Fruit fly (Drosophila melanogaster) whole organism, embryonic: ENCODE results near the gene CG4267.

Source experiments
- Blimp-1 ChIP-seq: fragments of 200-800 bp; sonication (Bioruptor generic); optimal IDR thresholded peaks from 3 replicates; lab custom pipeline; 2018; ENCODE audit warnings: missing biosample characterization, missing genetic modification characterization, mild to moderate bottlenecking, moderate library complexity, missing genetic modification reagents
- BtbVII ChIP-seq: fragments of 200-800 bp; sonication (Bioruptor generic); optimal IDR thresholded peaks from 3 replicates; lab custom pipeline; 2017; ENCODE audit warnings: missing biosample characterization, mild to moderate bottlenecking, missing genetic modification characterization
- CG10147 ChIP-seq: fragments of 200-800 bp; sonication (Bioruptor generic); optimal IDR thresholded peaks from 2 replicates; lab custom pipeline; 2019; ENCODE audit warnings: missing biosample characterization, mild to moderate bottlenecking, missing genetic modification characterization, moderate library complexity
- CG10431 ChIP-seq: fragments of 200-800 bp; sonication (Bioruptor generic); optimal IDR thresholded peaks from 3 replicates; lab custom pipeline; 2018; ENCODE audit warnings: missing biosample characterization, mild to moderate bottlenecking, missing genetic modification characterization
- CG12744 ChIP-seq: fragments of 200-800 bp; sonication (Bioruptor generic); optimal IDR thresholded peaks from 2 replicates; lab custom pipeline; 2016; ENCODE audit warnings: missing biosample characterization, missing genetic modification characterization
- CG13775 ChIP-seq: fragments of 200-800 bp; sonication (Bioruptor generic); optimal IDR thresholded peaks from 3 replicates; lab custom pipeline; 2017; ENCODE audit warnings: missing biosample characterization, mild to moderate bottlenecking, missing genetic modification characterization
- CG15479 ChIP-seq: fragments of 200-800 bp; sonication (Bioruptor generic); optimal IDR thresholded peaks from 3 replicates; lab custom pipeline; 2019; ENCODE audit warnings: missing biosample characterization, mild to moderate bottlenecking, missing genetic modification characterization, moderate library complexity
- CG1647 ChIP-seq: fragments of 200-800 bp; sonication (Bioruptor generic); optimal IDR thresholded peaks from 3 replicates; lab custom pipeline; 2016; ENCODE audit warnings: missing biosample characterization, missing genetic modification characterization
- CG18764 ChIP-seq: fragments of 200-800 bp; sonication (Bioruptor generic); optimal IDR thresholded peaks from 3 replicates; lab custom pipeline; 2016; ENCODE audit warnings: missing biosample characterization, missing genetic modification characterization
- CG2199 ChIP-seq: fragments of 200-800 bp; sonication (Bioruptor generic); IDR thresholded peaks from 3 replicates; pipeline ENCODE4 v1.3.6; 2022; ENCODE audit warnings: missing biosample characterization, missing genetic modification characterization
- CG31365 ChIP-seq: fragments of 200-800 bp; sonication (Bioruptor generic); optimal IDR thresholded peaks from 2 replicates; lab custom pipeline; 2018; ENCODE audit warnings: missing biosample characterization, mild to moderate bottlenecking, missing genetic modification characterization
- CG3163 ChIP-seq: fragments of 200-800 bp; sonication (Bioruptor generic); optimal IDR thresholded peaks from 3 replicates; lab custom pipeline; 2016; ENCODE audit warnings: missing biosample characterization, missing genetic modification characterization
- CG34376 ChIP-seq: fragments of 200-800 bp; sonication (Bioruptor generic); optimal IDR thresholded peaks from 2 replicates; lab custom pipeline; 2018; ENCODE audit warnings: missing biosample characterization, mild to moderate bottlenecking, missing genetic modification characterization
- CG42726 ChIP-seq: fragments of 200-800 bp; sonication (Bioruptor generic); IDR thresholded peaks from 2 replicates; pipeline ENCODE4 v1.3.6; 2022; ENCODE audit warnings: missing biosample characterization, missing genetic modification characterization; ENCODE audit not compliant: partially characterized antibody
- CG4707 ChIP-seq: fragments of 200-800 bp; sonication (Bioruptor generic); optimal IDR thresholded peaks from 2 replicates; lab custom pipeline; 2018; ENCODE audit warnings: missing biosample characterization, mild to moderate bottlenecking, missing genetic modification characterization, moderate library complexity
- CG6654 ChIP-seq: fragments of 200-800 bp; sonication (Bioruptor generic); optimal IDR thresholded peaks from 2 replicates; lab custom pipeline; 2017; ENCODE audit warnings: missing biosample characterization, mild to moderate bottlenecking, missing genetic modification characterization
- CG7556 ChIP-seq: fragments of 200-800 bp; sonication (Bioruptor generic); optimal IDR thresholded peaks from 2 replicates; lab custom pipeline; 2017; ENCODE audit warnings: missing biosample characterization, mild to moderate bottlenecking, missing genetic modification characterization
- CG8290 ChIP-seq, 3 experiments: fragments of 200-800 bp; sonication (Bioruptor generic); optimal IDR thresholded peaks; 2 replicates each; lab custom pipeline; 2016 to 2019; ENCODE audit warnings: missing biosample characterization in 3 of 3, missing genetic modification characterization in 3 of 3, mild to moderate bottlenecking in 2 of 3, moderate library complexity in 1 of 3
- CG9215 ChIP-seq: fragments of 200-800 bp; sonication (Bioruptor generic); IDR thresholded peaks from 2 replicates; pipeline ENCODE4 v1.3.6; 2022; ENCODE audit warnings: missing biosample characterization, missing genetic modification characterization
- CG9932 ChIP-seq: fragments of 200-800 bp; sonication (Bioruptor generic); IDR thresholded peaks from 2 replicates; pipeline ENCODE4 v1.3.6; 2022; ENCODE audit warnings: missing biosample characterization, missing genetic modification characterization
- Dbx ChIP-seq: fragments of 200-800 bp; sonication (Bioruptor generic); IDR thresholded peaks from 3 replicates; pipeline ENCODE4 v1.3.6; 2022; ENCODE audit warnings: missing biosample characterization, missing genetic modification characterization
- Drgx ChIP-seq: fragments of 200-800 bp; sonication (Bioruptor generic); IDR thresholded peaks from 2 replicates; pipeline ENCODE4 v1.3.6; 2022; ENCODE audit warnings: missing biosample characterization, missing genetic modification characterization
- Eip74EF ChIP-seq, 2 experiments: fragments of 200-800 bp in 1 of 2; fragments of >200 bp in 1 of 2; sonication (Bioruptor generic) in 1 of 2; optimal IDR thresholded peaks; 2 replicates each; lab custom pipeline; 2017 to 2019; ENCODE audit warnings: missing biosample characterization in 2 of 2, missing genetic modification characterization in 2 of 2, mild to moderate bottlenecking in 1 of 2, moderate library complexity in 1 of 2
- HLH4C ChIP-seq: fragments of 200-800 bp; sonication (Bioruptor generic); IDR thresholded peaks from 3 replicates; pipeline ENCODE4 v1.3.6; 2022; ENCODE audit warnings: missing biosample characterization, missing genetic modification characterization; ENCODE audit not compliant: partially characterized antibody
- Hr78 ChIP-seq, 2 experiments: fragments of 200-800 bp in 1 of 2; fragments of >200 bp in 1 of 2; sonication (Bioruptor generic) in 1 of 2; optimal IDR thresholded peaks; 2 replicates each; lab custom pipeline; 2017 to 2019; ENCODE audit warnings: missing biosample characterization in 2 of 2, missing genetic modification characterization in 2 of 2, mild to moderate bottlenecking in 1 of 2, moderate library complexity in 1 of 2
- Med ChIP-seq: fragments of 200-800 bp; sonication (Bioruptor generic); peaks from one replicate; lab custom pipeline; 2016; ENCODE audit warnings: missing biosample characterization, missing genetic modification characterization, mild to moderate bottlenecking, inconsistent platforms, moderate library complexity
- Mrtf ChIP-seq: fragments of 200-800 bp; sonication (Bioruptor generic); IDR thresholded peaks from 3 replicates; pipeline ENCODE4 v1.3.6; 2022; ENCODE audit warnings: missing biosample characterization, missing genetic modification characterization
- Optix ChIP-seq: fragments of 200-800 bp; sonication (Bioruptor generic); IDR thresholded peaks from 3 replicates; pipeline ENCODE4 v1.3.6; 2022; ENCODE audit warnings: missing biosample characterization, missing genetic modification characterization
- Pdp1 ChIP-seq, 2 experiments: fragments of 200-800 bp; sonication (Bioruptor generic); optimal IDR thresholded peaks; 3 replicates each; lab custom pipeline; 2016; ENCODE audit warnings: missing biosample characterization in 2 of 2, missing genetic modification characterization in 2 of 2, mild to moderate bottlenecking in 1 of 2, moderate library complexity in 1 of 2
- Tbp ChIP-seq: fragments of >200 bp; optimal IDR thresholded peaks from 2 replicates; lab custom pipeline; 2018; ENCODE audit warnings: missing biosample characterization, missing genetic modification characterization
- ac ChIP-seq: fragments of 200-800 bp; sonication (Bioruptor generic); optimal IDR thresholded peaks from 3 replicates; lab custom pipeline; 2017; ENCODE audit warnings: missing biosample characterization, mild to moderate bottlenecking, missing genetic modification characterization
- ara ChIP-seq: fragments of 200-800 bp; sonication (Bioruptor generic); IDR thresholded peaks from 2 replicates; pipeline ENCODE4 v1.3.6; 2022; ENCODE audit warnings: missing biosample characterization, missing genetic modification characterization
- bab2 ChIP-seq: fragments of 200-800 bp; sonication (Bioruptor generic); optimal IDR thresholded peaks from 2 replicates; lab custom pipeline; 2016; ENCODE audit warnings: missing biosample characterization, missing genetic modification characterization
- corto ChIP-seq: fragments of 200-800 bp; sonication (Bioruptor generic); optimal IDR thresholded peaks from 2 replicates; lab custom pipeline; 2016; ENCODE audit warnings: missing biosample characterization, mild to moderate bottlenecking, missing genetic modification characterization, moderate library complexity
- crol ChIP-seq: fragments of 200-800 bp; sonication (Bioruptor generic); IDR thresholded peaks from 2 replicates; pipeline ENCODE4 v1.3.6; 2022; ENCODE audit warnings: missing biosample characterization, missing genetic modification characterization
- exex ChIP-seq: fragments of 200-800 bp; sonication (Bioruptor generic); optimal IDR thresholded peaks from 4 replicates; lab custom pipeline; 2018; ENCODE audit warnings: missing biosample characterization, mild to moderate bottlenecking, missing genetic modification characterization, moderate library complexity
- fd102C ChIP-seq: fragments of 200-800 bp; sonication (Bioruptor generic); optimal IDR thresholded peaks from 2 replicates; lab custom pipeline; 2018; ENCODE audit warnings: missing biosample characterization, mild to moderate bottlenecking, missing genetic modification characterization, moderate library complexity
- grn ChIP-seq: fragments of 200-800 bp; sonication (Bioruptor generic); optimal IDR thresholded peaks from 3 replicates; lab custom pipeline; 2017; ENCODE audit warnings: missing biosample characterization, missing genetic modification characterization
- hbn ChIP-seq: fragments of 200-800 bp; sonication (Bioruptor generic); IDR thresholded peaks from 2 replicates; pipeline ENCODE4 v1.3.6; 2022; ENCODE audit warnings: missing biosample characterization, missing genetic modification characterization; ENCODE audit not compliant: partially characterized antibody
- lab ChIP-seq: fragments of 200-800 bp; sonication (Bioruptor generic); optimal IDR thresholded peaks from 3 replicates; lab custom pipeline; 2017; ENCODE audit warnings: missing biosample characterization, missing genetic modification characterization, mild to moderate bottlenecking, moderate library complexity, missing genetic modification reagents
- lbe ChIP-seq: fragments of 200-800 bp; sonication (Bioruptor generic); optimal IDR thresholded peaks from 2 replicates; lab custom pipeline; 2016; ENCODE audit warnings: missing biosample characterization, mild to moderate bottlenecking, missing genetic modification characterization
- mirr ChIP-seq: fragments of 200-800 bp; sonication (Bioruptor generic); optimal IDR thresholded peaks from 3 replicates; lab custom pipeline; 2018; ENCODE audit warnings: missing biosample characterization, mild to moderate bottlenecking, missing genetic modification characterization
- sens ChIP-seq: fragments of 200-800 bp; sonication (Bioruptor generic); peaks from one replicate; lab custom pipeline; 2016; ENCODE audit warnings: missing biosample characterization, missing genetic modification characterization
- sr ChIP-seq: fragments of 200-800 bp; sonication (Bioruptor generic); IDR thresholded peaks from 3 replicates; pipeline ENCODE4 v1.3.6; 2022; ENCODE audit warnings: missing biosample characterization, missing genetic modification characterization
- ttk ChIP-seq: fragments of 200-800 bp; sonication (Bioruptor generic); IDR thresholded peaks from 2 replicates; pipeline ENCODE4 v2.1.2; 2022; ENCODE audit warnings: missing biosample characterization, missing genetic modification characterization
- yki ChIP-seq: fragments of >200 bp; optimal IDR thresholded peaks from 3 replicates; lab custom pipeline; 2018
- zf30C ChIP-seq: fragments of 200-800 bp; sonication (Bioruptor generic); optimal IDR thresholded peaks from 3 replicates; lab custom pipeline; 2018; ENCODE audit warnings: missing biosample characterization, mild to moderate bottlenecking, missing genetic modification characterization
- zfh1 ChIP-seq: fragments of 200-800 bp; sonication (Bioruptor generic); IDR thresholded peaks from 3 replicates; pipeline ENCODE4 v1.3.6; 2022; ENCODE audit warnings: missing biosample characterization, missing genetic modification characterization

The CG4267 gene

DNA sequence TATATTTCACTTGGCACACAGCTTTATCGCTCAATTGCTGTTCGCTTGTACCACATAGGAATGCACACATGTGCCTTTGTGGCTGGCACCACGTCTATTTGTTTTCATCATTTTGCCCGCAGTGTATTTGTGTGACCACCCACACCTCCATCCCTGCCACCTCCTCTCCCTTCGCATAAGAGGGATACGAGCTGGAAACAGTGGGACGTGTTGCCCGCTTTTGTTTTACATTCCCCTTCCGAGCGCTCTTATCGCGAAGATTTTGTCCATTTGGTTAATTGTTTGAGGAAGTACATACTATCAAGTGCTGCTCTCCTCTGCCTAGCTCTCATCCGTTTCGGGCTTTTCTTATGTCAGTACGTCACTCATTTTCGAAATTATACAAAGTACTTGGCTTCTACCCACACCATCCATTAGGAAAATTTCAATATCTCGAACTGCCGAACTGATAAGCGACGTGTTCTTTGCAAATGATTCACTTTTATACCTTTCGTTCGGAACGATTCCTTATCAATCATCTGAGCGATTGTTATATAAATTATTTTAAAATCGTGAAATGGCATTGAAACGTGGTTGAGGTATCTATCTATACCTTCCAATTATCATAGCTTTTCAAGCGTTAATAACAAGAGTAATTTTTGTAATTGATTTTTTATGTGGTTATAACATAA, 13.9 kb upstream of the CG4267 start:
- TF ChIP-seq crol (GFP tag; lab: Robert Waterston, UW): peak; percentile 87
- TF ChIP-seq CG13775 (GFP tag; lab: Kevin White, UChicago): no peak
- peak; percentile 57 for TF ChIP-seq mirr
- no peak for TF ChIP-seq fd102C (GFP tag; lab: Kevin White, UChicago)
- TF ChIP-seq CG42726 (GFP tag; lab: Robert Waterston, UW): no peak
- no peak for TF ChIP-seq CG8290 (GFP tag; optimal IDR thresholded peaks at IDR 0.05; lab: Kevin White, UChicago)
- peak in 1 of 2 experiments; percentile 37 for TF ChIP-seq CG8290 (tag; optimal IDR thresholded peaks at IDR 0.05; lab: Kevin White, UChicago)
- TF ChIP-seq lbe: peak; percentile 10
- 0 out of 2 replicates have a peak, but pooled peaks have one; percentile 23 for TF ChIP-seq Drgx
- 0 out of 3 replicates have a peak, but pooled peaks have one; percentile 26 for TF ChIP-seq Mrtf (GFP tag; lab: Robert Waterston, UW)
- peak; percentile 71 for TF ChIP-seq grn (GFP tag; lab: Kevin White, UChicago)
- peak; percentile 18; the same call in 1 of the 2 replicates for TF ChIP-seq ara (GFP tag; lab: Robert Waterston, UW)
- TF ChIP-seq CG18764 (GFP tag; lab: Kevin White, UChicago): no peak
- TF ChIP-seq BtbVII (GFP tag; lab: Kevin White, UChicago): peak; percentile 62
- TF ChIP-seq ac (GFP tag; lab: Kevin White, UChicago): no peak
- peak; percentile 94 for TF ChIP-seq exex (tag; lab: Kevin White, UChicago)
- TF ChIP-seq corto (GFP tag; lab: Kevin White, UChicago): peak; percentile 9
- TF ChIP-seq CG34376: peak; percentile 38
- peak; percentile 16 for TF ChIP-seq CG4707 (GFP tag; lab: Kevin White, UChicago)
- no peak for TF ChIP-seq bab2 (GFP tag; lab: Kevin White, UChicago)
- TF ChIP-seq zfh1: 0 out of 3 replicates have a peak, but pooled peaks have one; percentile 14
- peak; percentile 32; the same call in 1 of the 3 replicates for TF ChIP-seq CG2199 (GFP tag; lab: Robert Waterston, UW)
- no peak for TF ChIP-seq Hr78 (GFP tag; optimal IDR thresholded peaks at IDR 0.05; lab: Kevin White, UChicago)
- 0 out of 3 replicates have a peak, but pooled peaks have one; percentile 16 for TF ChIP-seq HLH4C
- TF ChIP-seq CG15479 (GFP tag; lab: Kevin White, UChicago): peak; percentile 30
- TF ChIP-seq Dbx (GFP tag; lab: Robert Waterston, UW): 0 out of 3 replicates have a peak, but pooled peaks have one; percentile 22
- TF ChIP-seq zf30C (GFP tag; lab: Kevin White, UChicago): no peak
- no peak for TF ChIP-seq Blimp-1 (GFP tag; lab: Kevin White, UChicago)
- TF ChIP-seq ttk (GFP tag; lab: Robert Waterston, UW): no peak
- no peak for TF ChIP-seq CG12744 (GFP tag; lab: Kevin White, UChicago)
- no peak for TF ChIP-seq CG10431 (GFP tag; lab: Kevin White, UChicago)
- no peak for TF ChIP-seq CG1647 (GFP tag; lab: Kevin White, UChicago)
- no peak for TF ChIP-seq Tbp
- TF ChIP-seq CG9932 (GFP tag; lab: Robert Waterston, UW): 0 out of 2 replicates have a peak, but pooled peaks have one; percentile 10
- TF ChIP-seq Med (GFP tag; lab: Kevin White, UChicago): peak; percentile 74
- TF ChIP-seq sr (GFP tag; lab: Robert Waterston, UW): peak; percentile 60; the same call in 2 of the 3 replicates
- peak in 1 of 2 experiments; percentile 84 for TF ChIP-seq Pdp1 (GFP tag; optimal IDR thresholded peaks at IDR 0.05; lab: Kevin White, UChicago)
- no peak for TF ChIP-seq CG31365 (tag; lab: Kevin White, UChicago)
- TF ChIP-seq CG7556 (GFP tag; lab: Kevin White, UChicago): no peak
- no peak for TF ChIP-seq yki (lab: Kevin White, UChicago)
- no peak for TF ChIP-seq hbn (GFP tag; lab: Robert Waterston, UW)
- TF ChIP-seq CG10147 (GFP tag; lab: Kevin White, UChicago): no peak
- no peak for TF ChIP-seq CG6654 (GFP tag; lab: Kevin White, UChicago)
- peak; percentile 29 for TF ChIP-seq lab (GFP tag; lab: Kevin White, UChicago)
- peak; percentile 52 for TF ChIP-seq sens (GFP tag; lab: Kevin White, UChicago)
- no peak for TF ChIP-seq Optix (GFP tag; lab: Robert Waterston, UW)
- TF ChIP-seq CG9215 (GFP tag; lab: Robert Waterston, UW): no peak
- no peak for TF ChIP-seq CG3163 (GFP tag; lab: Kevin White, UChicago)
- TF ChIP-seq Eip74EF (GFP tag; optimal IDR thresholded peaks at IDR 0.05; lab: Kevin White, UChicago): no peak
